Fruit fly (Drosophila melanogaster): Measurements from ENCODE around the gene PH4alphaMP.

Gene PH4alphaMP

DNA sequence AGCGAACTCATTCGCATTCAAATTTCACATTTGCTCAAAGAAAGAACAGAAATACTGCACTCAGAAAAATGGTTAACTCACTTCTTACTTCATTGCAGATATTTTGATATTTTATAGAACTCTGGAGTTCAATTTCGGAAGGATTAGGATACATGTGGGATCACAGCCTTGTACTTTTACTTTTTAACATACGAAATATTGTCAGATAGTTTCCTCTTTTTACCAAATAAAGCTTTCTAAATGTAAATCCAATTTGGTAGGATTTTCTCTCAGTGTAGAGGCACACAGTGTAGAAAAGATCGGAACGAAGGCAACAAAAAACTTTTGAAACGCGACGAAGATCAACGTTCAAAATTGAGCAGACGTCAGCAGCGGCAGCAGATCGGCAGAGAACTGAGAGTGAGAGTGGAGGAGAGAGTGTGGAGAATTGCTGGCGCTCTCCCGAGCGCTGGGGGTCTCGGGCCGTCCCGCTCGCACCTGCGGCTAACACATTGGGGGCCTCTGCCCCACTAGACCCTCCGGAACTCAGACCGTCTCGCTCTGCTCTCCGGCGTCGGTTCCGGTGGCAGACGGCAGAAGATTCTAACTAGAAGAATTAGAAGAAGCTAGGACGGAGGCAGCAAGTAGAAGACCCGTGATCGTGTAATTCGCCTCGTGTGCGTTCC lies 36.2 kb upstream of the PH4alphaMP start, which contains the start of gene tmod (continued):
- TF ChIP-seq dati (GFP tag; IDR thresholded peaks at IDR 0.05) = no peak; the same call in 1 of the 2 replicates
- no peak for TF ChIP-seq Dip3 (GFP tag; optimal IDR thresholded peaks at IDR 0.05)
- peak; percentile 31 for TF ChIP-seq maf-S (GFP tag; optimal IDR thresholded peaks at IDR 0.05)
- TF ChIP-seq kni (GFP tag; optimal IDR thresholded peaks at IDR 0.05) = peak; percentile 17
- TF ChIP-seq repo (GFP tag; optimal IDR thresholded peaks at IDR 0.05) = no peak
- TF ChIP-seq Optix (GFP tag; IDR thresholded peaks at IDR 0.05) = no peak
- no peak for TF ChIP-seq Dfd (GFP tag; optimal IDR thresholded peaks at IDR 0.05)
- no peak for TF ChIP-seq nom (GFP tag; optimal IDR thresholded peaks at IDR 0.05)
- TF ChIP-seq rib (GFP tag; IDR thresholded peaks at IDR 0.05) = no peak
- TF ChIP-seq gcm (GFP tag; optimal IDR thresholded peaks at IDR 0.05) = peak; percentile 40
- TF ChIP-seq H2.0 (GFP tag; IDR thresholded peaks at IDR 0.05) = 0 out of 2 replicates have a peak, but pooled peaks have one; percentile 39
- TF ChIP-seq CG8359 (GFP tag; optimal IDR thresholded peaks at IDR 0.05; ENCODE audit: borderline replicate concordance) = peak; percentile 41
- TF ChIP-seq Atf3 (GFP tag; optimal IDR thresholded peaks at IDR 0.05) = no peak
- peak; percentile 32 for TF ChIP-seq mirr (GFP tag; optimal IDR thresholded peaks at IDR 0.05)
- peak; percentile 62 for TF ChIP-seq dmrt11E (tag; optimal IDR thresholded peaks at IDR 0.05)
- TF ChIP-seq ERR (GFP tag; optimal IDR thresholded peaks at IDR 0.05) = no peak
- TF ChIP-seq CG7372 (GFP tag; IDR thresholded peaks at IDR 0.05) = no peak
- no peak for TF ChIP-seq ara (GFP tag; IDR thresholded peaks at IDR 0.05)
- TF ChIP-seq CG6813 (GFP tag; optimal IDR thresholded peaks at IDR 0.05) = peak; percentile 7
- TF ChIP-seq CG7987 (GFP tag; optimal IDR thresholded peaks at IDR 0.05) = no peak
- no peak for TF ChIP-seq hb (GFP tag; IDR thresholded peaks at IDR 0.05; ENCODE audit: partially characterized antibody)
- peak; percentile 42 for TF ChIP-seq Deaf1 (tag; optimal IDR thresholded peaks at IDR 0.05)
- TF ChIP-seq CG14860 (GFP tag; IDR thresholded peaks at IDR 0.05; ENCODE audit: partially characterized antibody) = no peak
- TF ChIP-seq CG6854 (GFP tag; optimal IDR thresholded peaks at IDR 0.05) = peak; percentile 12
- TF ChIP-seq dysf (GFP tag; IDR thresholded peaks at IDR 0.05) = peak; percentile 51; the same call in 1 of the 3 replicates
- no peak for TF ChIP-seq lbe (GFP tag; optimal IDR thresholded peaks at IDR 0.05)
- TF ChIP-seq odd (GFP tag; optimal IDR thresholded peaks at IDR 0.05) = no peak
- TF ChIP-seq pita (GFP tag; optimal IDR thresholded peaks at IDR 0.05) = no peak
- TF ChIP-seq CG4820 (GFP tag; optimal IDR thresholded peaks at IDR 0.05) = peak; percentile 43
- TF ChIP-seq CG14441 (GFP tag; IDR thresholded peaks at IDR 0.05) = 0 out of 2 replicates have a peak, but pooled peaks have one; percentile 5
- peak; percentile 9 for TF ChIP-seq CG33557 (GFP tag; optimal IDR thresholded peaks at IDR 0.05)
- no peak for TF ChIP-seq NK7.1 (GFP tag; optimal IDR thresholded peaks at IDR 0.05)
- TF ChIP-seq CG10267 (tag; optimal IDR thresholded peaks at IDR 0.05) = peak; percentile 42
- TF ChIP-seq dpn (GFP tag; optimal IDR thresholded peaks at IDR 0.05) = peak in 1 of 2 experiments; percentile 52
- peak; percentile 50 for TF ChIP-seq CG8478 (optimal IDR thresholded peaks at IDR 0.05)
- no peak for TF ChIP-seq Nf-YA (GFP tag; IDR thresholded peaks at IDR 0.05)
- peak; percentile 30 for TF ChIP-seq en (GFP tag; optimal IDR thresholded peaks at IDR 0.05)
- peak; percentile 32; the same call in 1 of the 2 replicates for TF ChIP-seq vvl (GFP tag; IDR thresholded peaks at IDR 0.05)
- peak; percentile 63 for TF ChIP-seq CG7839 (tag; optimal IDR thresholded peaks at IDR 0.05)
- TF ChIP-seq stwl (tag; optimal IDR thresholded peaks at IDR 0.05) = no peak
- TF ChIP-seq CG16815 (GFP tag; optimal IDR thresholded peaks at IDR 0.05) = peak; percentile 18
- no peak for TF ChIP-seq emc (GFP tag; optimal IDR thresholded peaks at IDR 0.05)
- TF ChIP-seq Ada2b (GFP tag; IDR thresholded peaks at IDR 0.05) = 0 out of 2 replicates have a peak, but pooled peaks have one; percentile 30
- peak; percentile 19 for TF ChIP-seq B-H2 (GFP tag; optimal IDR thresholded peaks at IDR 0.05)
- TF ChIP-seq Jarid2 (GFP tag; optimal IDR thresholded peaks at IDR 0.05) = peak; percentile 12
- TF ChIP-seq jumu (GFP tag; optimal IDR thresholded peaks at IDR 0.05) = peak; percentile 14
- peak in 1 of 2 experiments; percentile 53 for TF ChIP-seq Pdp1 (GFP tag; optimal IDR thresholded peaks at IDR 0.05)
- no peak for TF ChIP-seq CG16779 (GFP tag; IDR thresholded peaks at IDR 0.05)
- TF ChIP-seq hth (optimal IDR thresholded peaks at IDR 0.05) = no peak
- peak; percentile 54 for TF ChIP-seq D19A (tag; optimal IDR thresholded peaks at IDR 0.05)
